Fruit fly (Drosophila melanogaster): ENCODE results near the gene CG42359.
A peak's percentile ranks its signal among the peaks of the same experiment; 100 is the strongest.

CG42359 gene

DNA sequence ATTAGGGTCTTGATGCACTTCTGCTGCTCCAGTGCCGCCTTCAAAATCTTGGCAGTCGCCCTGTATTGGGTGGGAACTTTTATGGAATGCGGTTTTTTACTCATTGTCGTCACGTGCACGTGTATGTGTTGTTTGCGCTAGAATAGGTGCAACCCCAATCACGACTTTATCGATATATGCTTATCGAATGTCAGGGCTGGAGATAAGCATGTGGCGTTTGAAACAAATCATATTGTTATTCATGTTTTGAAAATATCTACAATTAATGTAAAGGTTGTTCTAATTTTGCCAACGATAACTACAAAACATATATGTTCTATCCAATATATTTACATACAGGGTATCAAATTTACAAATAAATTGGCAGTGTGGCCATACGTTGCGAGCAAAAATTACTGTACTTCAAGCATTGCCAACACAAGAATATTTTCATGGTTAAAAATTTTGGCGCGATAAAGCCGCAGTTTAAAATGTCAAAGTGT lies at the start of gene CG42359, which contains the start of gene Nsun5 (continued):
- TF ChIP-seq CG6254 (GFP tag; optimal IDR thresholded peaks at IDR 0.05) (peak; percentile 83), Sry-β (GFP tag; optimal IDR thresholded peaks at IDR 0.05) (peak; percentile 35), unpg (GFP tag; optimal IDR thresholded peaks at IDR 0.05) (peak; percentile 92), CG7839 (tag; optimal IDR thresholded peaks at IDR 0.05) (peak; percentile 83), CG14050 (GFP tag; IDR thresholded peaks at IDR 0.05) (peak; percentile 83), Dip3 (GFP tag; optimal IDR thresholded peaks at IDR 0.05) (peak; percentile 84), CG13894 (tag; optimal IDR thresholded peaks at IDR 0.05) (peak; percentile 87), knrl (GFP tag; IDR thresholded peaks at IDR 0.05; ENCODE audit: partially characterized antibody) (peak; percentile 92), pros (GFP tag; optimal IDR thresholded peaks at IDR 0.05) (no peak), CG12659 (GFP tag; optimal IDR thresholded peaks at IDR 0.05) (peak; percentile 92), CG4404 (GFP tag; IDR thresholded peaks at IDR 0.05) (peak; percentile 85), row (GFP tag; IDR thresholded peaks at IDR 0.05) (peak; percentile 96), CG4617 (GFP tag; optimal IDR thresholded peaks at IDR 0.05; ENCODE audit: borderline replicate concordance) (peak; percentile 90), CG15269 (tag; optimal IDR thresholded peaks at IDR 0.05) (peak; percentile 86), CG17359 (tag; optimal IDR thresholded peaks at IDR 0.05) (peak; percentile 90), Pdp1 (GFP tag; optimal IDR thresholded peaks at IDR 0.05) (peak; percentile 91 to 94), fd3F (GFP tag; optimal IDR thresholded peaks at IDR 0.05) (peak; percentile 84), kni (GFP tag; optimal IDR thresholded peaks at IDR 0.05) (peak; percentile 67), CG13123 (GFP tag; optimal IDR thresholded peaks at IDR 0.05) (peak; percentile 83), caup (GFP tag; optimal IDR thresholded peaks at IDR 0.05; ENCODE audit: severe bottlenecking) (peak; percentile 80), Dbx (GFP tag; IDR thresholded peaks at IDR 0.05) (peak; percentile 94), CG31388 (GFP tag; optimal IDR thresholded peaks at IDR 0.05) (peak; percentile 63), Bteb2 (GFP tag; optimal IDR thresholded peaks at IDR 0.05) (peak; percentile 92), gsb (GFP tag; IDR thresholded peaks at IDR 0.05) (peak; percentile 60; the same call in 1 of the 2 replicates), CG12071 (GFP tag; optimal IDR thresholded peaks at IDR 0.05) (peak; percentile 85), hkb (optimal IDR thresholded peaks at IDR 0.05) (peak; percentile 94), hkb (GFP tag; IDR thresholded peaks at IDR 0.05) (peak; percentile 88), fd96Cb (tag; optimal IDR thresholded peaks at IDR 0.05) (peak; percentile 86), twi (tag; optimal IDR thresholded peaks at IDR 0.05) (peak; percentile 79), wor (GFP tag; IDR thresholded peaks at IDR 0.05) (peak; percentile 65), jumu (GFP tag; optimal IDR thresholded peaks at IDR 0.05) (peak; percentile 92), cato (GFP tag; optimal IDR thresholded peaks at IDR 0.05; ENCODE audit: borderline replicate concordance) (peak; percentile 87), CG11398 (GFP tag; optimal IDR thresholded peaks at IDR 0.05) (peak; percentile 86), Bdp1 (GFP tag; optimal IDR thresholded peaks at IDR 0.05) (peak; percentile 82), cwo (GFP tag; optimal IDR thresholded peaks at IDR 0.05) (peak; percentile 99), trem (tag; optimal IDR thresholded peaks at IDR 0.05) (peak; percentile 95), BEAF-32 (GFP tag; optimal IDR thresholded peaks at IDR 0.05) (peak; percentile 95), CG13287 (GFP tag; IDR thresholded peaks at IDR 0.05; ENCODE audit: partially characterized antibody) (peak; percentile 97), Side (GFP tag; optimal IDR thresholded peaks at IDR 0.05) (peak; percentile 91), zfh2 (GFP tag; optimal IDR thresholded peaks at IDR 0.05) (peak; percentile 92), CG31224 (GFP tag; IDR thresholded peaks at IDR 0.05) (peak; percentile 71), CG10979 (tag; optimal IDR thresholded peaks at IDR 0.05) (peak; percentile 85), cg (GFP tag; optimal IDR thresholded peaks at IDR 0.05) (peak; percentile 85), Sry-δ (GFP tag; optimal IDR thresholded peaks at IDR 0.05) (peak; percentile 92), CG13775 (GFP tag; optimal IDR thresholded peaks at IDR 0.05) (peak; percentile 88), z (GFP tag; IDR thresholded peaks at IDR 0.05) (no peak), Meics (GFP tag; optimal IDR thresholded peaks at IDR 0.05) (peak; percentile 83), HmgD (GFP tag; optimal IDR thresholded peaks at IDR 0.05) (peak; percentile 95), CG5953 (GFP tag; IDR thresholded peaks at IDR 0.05) (peak; percentile 51; the same call in 1 of the 2 replicates)
